Fruit fly (Drosophila melanogaster) whole organism, embryonic: ENCODE data around the gene CG10195.

Source experiments
- BEAF-32 ChIP-seq: fragments of 200-800 bp; sonication (Bioruptor generic); optimal IDR thresholded peaks from 3 replicates; lab custom pipeline; 2017; ENCODE audit warnings: missing biosample characterization, missing genetic modification characterization, mild to moderate bottlenecking, moderate library complexity, missing genetic modification reagents
- Bteb2 ChIP-seq: fragments of 200-800 bp; sonication (Bioruptor generic); optimal IDR thresholded peaks from 2 replicates; lab custom pipeline; 2016; ENCODE audit warnings: missing biosample characterization, missing genetic modification characterization
- CG11504 ChIP-seq: fragments of 200-800 bp; sonication (Bioruptor generic); optimal IDR thresholded peaks from 3 replicates; lab custom pipeline; 2019; ENCODE audit warnings: missing biosample characterization, mild to moderate bottlenecking, missing genetic modification characterization, moderate library complexity
- CG12391 ChIP-seq: fragments of 200-800 bp; sonication (Bioruptor generic); optimal IDR thresholded peaks from 3 replicates; lab custom pipeline; 2018; ENCODE audit warnings: missing biosample characterization, mild to moderate bottlenecking, missing genetic modification characterization, moderate library complexity
- CG12942 ChIP-seq: fragments of 200-800 bp; sonication (Bioruptor generic); optimal IDR thresholded peaks from 3 replicates; lab custom pipeline; 2016; ENCODE audit warnings: missing biosample characterization, missing genetic modification characterization
- CG15696 ChIP-seq: fragments of 200-800 bp; sonication (Bioruptor generic); optimal IDR thresholded peaks from 2 replicates; lab custom pipeline; 2019; ENCODE audit warnings: missing biosample characterization, mild to moderate bottlenecking, missing genetic modification characterization, moderate library complexity
- CG17385 ChIP-seq: fragments of 200-800 bp; sonication (Bioruptor generic); optimal IDR thresholded peaks from 3 replicates; lab custom pipeline; 2018; ENCODE audit warnings: missing biosample characterization, mild to moderate bottlenecking, missing genetic modification characterization
- CG18262 ChIP-seq: fragments of 200-800 bp; optimal IDR thresholded peaks from 3 replicates; lab custom pipeline; 2019; ENCODE audit warnings: missing biosample characterization, mild to moderate bottlenecking, missing genetic modification characterization, moderate library complexity
- CG18599 ChIP-seq: fragments of 200-800 bp; sonication (Bioruptor generic); optimal IDR thresholded peaks from 3 replicates; lab custom pipeline; 2017; ENCODE audit warnings: missing biosample characterization, missing genetic modification characterization, mild to moderate bottlenecking, moderate library complexity, missing genetic modification reagents
- CG2199 ChIP-seq: fragments of 200-800 bp; sonication (Bioruptor generic); IDR thresholded peaks from 3 replicates; pipeline ENCODE4 v1.3.6; 2022; ENCODE audit warnings: missing biosample characterization, missing genetic modification characterization
- CG2889 ChIP-seq: fragments of 200-800 bp; sonication (Bioruptor generic); IDR thresholded peaks from 3 replicates; pipeline ENCODE4 v1.3.6; 2022; ENCODE audit warnings: missing biosample characterization, missing genetic modification characterization
- CG3065 ChIP-seq: fragments of 200-800 bp; sonication (Bioruptor generic); optimal IDR thresholded peaks from 2 replicates; lab custom pipeline; 2016; ENCODE audit warnings: missing biosample characterization, missing genetic modification characterization
- CG31441 ChIP-seq: fragments of 200-800 bp; sonication (Bioruptor generic); IDR thresholded peaks from 2 replicates; pipeline ENCODE4 v1.3.6; 2022; ENCODE audit warnings: missing biosample characterization, missing genetic modification characterization
- CG32772 ChIP-seq: fragments of 200-800 bp; sonication (Bioruptor generic); IDR thresholded peaks from 2 replicates; pipeline ENCODE4 v1.3.6; 2022; ENCODE audit warnings: missing biosample characterization, missing genetic modification characterization
- CG3281 ChIP-seq: fragments of 200-800 bp; sonication (Bioruptor generic); optimal IDR thresholded peaks from 3 replicates; lab custom pipeline; 2017; ENCODE audit warnings: missing biosample characterization, mild to moderate bottlenecking, missing genetic modification characterization
- CG4707 ChIP-seq: fragments of 200-800 bp; sonication (Bioruptor generic); optimal IDR thresholded peaks from 2 replicates; lab custom pipeline; 2018; ENCODE audit warnings: missing biosample characterization, mild to moderate bottlenecking, missing genetic modification characterization, moderate library complexity
- CG6272 ChIP-seq: fragments of 200-800 bp; sonication (Bioruptor generic); IDR thresholded peaks from 2 replicates; pipeline ENCODE4 v1.3.6; 2022; ENCODE audit warnings: missing biosample characterization, missing genetic modification characterization
- CG6813 ChIP-seq: fragments of 200-800 bp; sonication (Bioruptor generic); optimal IDR thresholded peaks from 2 replicates; lab custom pipeline; 2017; ENCODE audit warnings: missing biosample characterization, missing genetic modification characterization, mild to moderate bottlenecking, moderate library complexity, missing genetic modification reagents
- CG7839 ChIP-seq: fragments of 200-800 bp; sonication (Bioruptor generic); optimal IDR thresholded peaks from 3 replicates; lab custom pipeline; 2018; ENCODE audit warnings: missing biosample characterization, mild to moderate bottlenecking, missing genetic modification characterization, moderate library complexity
- D ChIP-seq, 2 experiments: fragments of 200-800 bp in 1 of 2; fragments of >200 bp in 1 of 2; sonication (Bioruptor generic) in 1 of 2; optimal IDR thresholded peaks; 2 replicates in 1 of 2; 3 replicates in 1 of 2; lab custom pipeline; 2017; ENCODE audit warnings: mild to moderate bottlenecking in 1 of 2, missing biosample characterization in 1 of 2, missing genetic modification characterization in 1 of 2, missing genetic modification reagents in 1 of 2
- Fer3 ChIP-seq: fragments of 200-800 bp; sonication (Bioruptor generic); optimal IDR thresholded peaks from 2 replicates; lab custom pipeline; 2018; ENCODE audit warnings: missing biosample characterization, mild to moderate bottlenecking, missing genetic modification characterization, moderate library complexity
- H15 ChIP-seq: fragments of 200-800 bp; sonication (Bioruptor generic); IDR thresholded peaks from 3 replicates; pipeline ENCODE4 v1.3.6; 2022; ENCODE audit warnings: missing biosample characterization, missing genetic modification characterization
- Hmr ChIP-seq: fragments of 200-800 bp; sonication (Bioruptor generic); optimal IDR thresholded peaks from 3 replicates; lab custom pipeline; 2017; ENCODE audit warnings: mild to moderate bottlenecking, missing biosample characterization, missing genetic modification reagents, missing genetic modification characterization
- Hmx ChIP-seq: fragments of 200-800 bp; sonication (Bioruptor generic); optimal IDR thresholded peaks from 2 replicates; lab custom pipeline; 2016; ENCODE audit warnings: missing biosample characterization, missing genetic modification characterization
- Hr51 ChIP-seq, 2 experiments: fragments of 200-800 bp; sonication (Bioruptor generic); optimal IDR thresholded peaks; 2 replicates in 1 of 2; 3 replicates in 1 of 2; lab custom pipeline; 2016 to 2018; ENCODE audit warnings: missing biosample characterization in 2 of 2, missing genetic modification characterization in 2 of 2, mild to moderate bottlenecking in 1 of 2, moderate library complexity in 1 of 2
- Med ChIP-seq: fragments of 200-800 bp; sonication (Bioruptor generic); peaks from one replicate; lab custom pipeline; 2016; ENCODE audit warnings: missing biosample characterization, missing genetic modification characterization, mild to moderate bottlenecking, inconsistent platforms, moderate library complexity
- Myb ChIP-seq: fragments of 200-800 bp; sonication (Bioruptor generic); optimal IDR thresholded peaks from 2 replicates; lab custom pipeline; 2016; ENCODE audit warnings: missing biosample characterization, missing genetic modification characterization
- Nf-YA ChIP-seq: fragments of 200-800 bp; sonication (Bioruptor generic); IDR thresholded peaks from 2 replicates; pipeline ENCODE4 v1.3.6; 2022; ENCODE audit warnings: missing biosample characterization, missing genetic modification characterization
- Oli ChIP-seq: fragments of 200-800 bp; sonication (Bioruptor generic); optimal IDR thresholded peaks from 2 replicates; lab custom pipeline; 2018; ENCODE audit warnings: missing biosample characterization, mild to moderate bottlenecking, missing genetic modification characterization, moderate library complexity
- Pdp1 ChIP-seq, 2 experiments: fragments of 200-800 bp; sonication (Bioruptor generic); optimal IDR thresholded peaks; 3 replicates each; lab custom pipeline; 2016; ENCODE audit warnings: missing biosample characterization in 2 of 2, missing genetic modification characterization in 2 of 2, mild to moderate bottlenecking in 1 of 2, moderate library complexity in 1 of 2
- Ravus ChIP-seq: fragments of 200-800 bp; sonication (Bioruptor generic); IDR thresholded peaks from 2 replicates; pipeline ENCODE4 v1.3.6; 2022; ENCODE audit warnings: missing biosample characterization, missing genetic modification characterization
- Rx ChIP-seq: fragments of 200-800 bp; sonication (Bioruptor generic); IDR thresholded peaks from 2 replicates; pipeline ENCODE4 v1.3.6; 2022; ENCODE audit warnings: missing biosample characterization, missing genetic modification characterization
- al ChIP-seq: fragments of 200-800 bp; sonication (Bioruptor generic); IDR thresholded peaks from 2 replicates; pipeline ENCODE4 v1.3.6; 2022; ENCODE audit warnings: missing biosample characterization, missing genetic modification characterization
- dmrt99B ChIP-seq: fragments of 200-800 bp; sonication (Bioruptor generic); optimal IDR thresholded peaks from 2 replicates; lab custom pipeline; 2018; ENCODE audit warnings: missing biosample characterization, mild to moderate bottlenecking, missing genetic modification characterization, moderate library complexity
- ems ChIP-seq: fragments of 200-800 bp; sonication (Bioruptor generic); optimal IDR thresholded peaks from 3 replicates; lab custom pipeline; 2016; ENCODE audit warnings: missing biosample characterization, missing genetic modification characterization
- esg ChIP-seq: fragments of 200-800 bp; sonication (Bioruptor generic); conservative IDR thresholded peaks from 2 replicates; pipeline ENCODE4 v1.3.6; 2022; ENCODE audit warnings: missing biosample characterization, missing genetic modification characterization
- ind ChIP-seq: fragments of 200-800 bp; sonication (Bioruptor generic); optimal IDR thresholded peaks from 3 replicates; lab custom pipeline; 2016; ENCODE audit warnings: missing biosample characterization, missing genetic modification characterization
- ken ChIP-seq: fragments of 200-800 bp; sonication (Bioruptor generic); IDR thresholded peaks from 3 replicates; pipeline ENCODE4 v1.3.6; 2022; ENCODE audit warnings: missing biosample characterization, missing genetic modification characterization
- lilli ChIP-seq: fragments of 200-800 bp; sonication (Bioruptor generic); optimal IDR thresholded peaks from 3 replicates; lab custom pipeline; 2016; ENCODE audit warnings: missing biosample characterization, missing genetic modification characterization
- lmd ChIP-seq: fragments of 200-800 bp; sonication (Bioruptor generic); IDR thresholded peaks from 2 replicates; pipeline ENCODE4 v1.3.6; 2022; ENCODE audit warnings: missing biosample characterization, missing genetic modification characterization
- nmo ChIP-seq: fragments of 200-800 bp; sonication (Bioruptor generic); optimal IDR thresholded peaks from 2 replicates; lab custom pipeline; 2018; ENCODE audit warnings: missing biosample characterization, mild to moderate bottlenecking, missing genetic modification characterization, moderate library complexity
- onecut ChIP-seq: fragments of 200-800 bp; sonication (Bioruptor generic); IDR thresholded peaks from 2 replicates; pipeline ENCODE4 v1.3.6; 2022; ENCODE audit warnings: missing biosample characterization, missing genetic modification characterization
- pb ChIP-seq: fragments of 200-800 bp; sonication (Bioruptor generic); optimal IDR thresholded peaks from 3 replicates; lab custom pipeline; 2016; ENCODE audit warnings: missing biosample characterization, missing genetic modification characterization
- pfk ChIP-seq: fragments of 200-800 bp; sonication (Bioruptor generic); optimal IDR thresholded peaks from 2 replicates; lab custom pipeline; 2018; ENCODE audit warnings: missing biosample characterization, mild to moderate bottlenecking, missing genetic modification characterization, moderate library complexity
- pho ChIP-seq: fragments of 200-800 bp; sonication (Bioruptor generic); optimal IDR thresholded peaks from 2 replicates; lab custom pipeline; 2016; ENCODE audit warnings: missing biosample characterization, missing genetic modification characterization
- pnt ChIP-seq: fragments of 200-800 bp; sonication (Bioruptor generic); optimal IDR thresholded peaks from 3 replicates; lab custom pipeline; 2016; ENCODE audit warnings: missing biosample characterization, missing genetic modification characterization
- ro ChIP-seq: fragments of 200-800 bp; sonication (Bioruptor generic); IDR thresholded peaks from 2 replicates; pipeline ENCODE4 v1.3.6; 2022; ENCODE audit warnings: missing biosample characterization, missing genetic modification characterization
- slou ChIP-seq: fragments of 200-800 bp; sonication (Bioruptor generic); optimal IDR thresholded peaks from 3 replicates; lab custom pipeline; 2016; ENCODE audit warnings: missing biosample characterization, missing genetic modification characterization
- sug ChIP-seq: fragments of 200-800 bp; optimal IDR thresholded peaks from 2 replicates; lab custom pipeline; 2019; ENCODE audit warnings: missing biosample characterization, mild to moderate bottlenecking, missing genetic modification characterization, moderate library complexity
- tna ChIP-seq: fragments of 200-800 bp; sonication (Bioruptor generic); IDR thresholded peaks from 2 replicates; pipeline ENCODE4 v1.3.6; 2022; ENCODE audit warnings: missing biosample characterization, missing genetic modification characterization; ENCODE audit not compliant: partially characterized antibody
- vvl ChIP-seq: fragments of 200-800 bp; sonication (Bioruptor generic); IDR thresholded peaks from 2 replicates; pipeline ENCODE4 v1.3.6; 2022; ENCODE audit warnings: missing biosample characterization, missing genetic modification characterization

CG10195 gene

DNA sequence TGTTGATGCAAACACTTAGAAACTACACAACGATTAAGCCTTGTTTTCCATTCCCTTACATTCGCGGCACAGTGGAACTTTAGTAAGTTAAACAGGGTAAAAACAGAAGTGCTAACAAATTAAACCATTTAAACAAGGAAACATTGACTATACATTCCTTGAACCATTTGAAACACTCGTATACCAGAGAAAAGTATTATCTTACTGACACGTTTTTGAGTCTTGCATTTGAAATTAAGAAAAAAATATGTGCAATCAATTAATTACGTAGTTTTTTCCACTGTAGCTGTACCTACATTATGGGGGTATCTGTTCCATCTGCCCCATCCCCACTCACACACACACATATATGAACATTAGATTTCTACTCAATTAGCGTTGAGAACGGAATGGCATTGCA, 51.2 kb downstream of the CG10195 start (continued):
- TF ChIP-seq Fer3 (tag; lab: Kevin White, UChicago) (peak; percentile 8), pb (GFP tag; lab: Kevin White, UChicago) (no peak), CG12391 (tag; lab: Kevin White, UChicago) (peak; percentile 25), dmrt99B (tag; lab: Kevin White, UChicago) (peak; percentile 18), Ravus (GFP tag; lab: Robert Waterston, UW) (no peak), CG12942 (GFP tag; lab: Kevin White, UChicago) (no peak), CG18599 (peak; percentile 40), D (optimal IDR thresholded peaks at IDR 0.05; lab: Kevin White, UChicago) (no peak), D (GFP tag; optimal IDR thresholded peaks at IDR 0.05; lab: Kevin White, UChicago) (peak; percentile 14), CG6272 (GFP tag; lab: Robert Waterston, UW) (no peak), CG17385 (GFP tag; lab: Kevin White, UChicago) (peak; percentile 10), Oli (no peak), Bteb2 (no peak), CG18262 (tag; lab: Kevin White, UChicago) (peak; percentile 5), Pdp1 (GFP tag; optimal IDR thresholded peaks at IDR 0.05; lab: Kevin White, UChicago) (no peak), CG3065 (GFP tag; lab: Kevin White, UChicago) (no peak), pho (GFP tag; lab: Kevin White, UChicago) (no peak), lilli (GFP tag; lab: Kevin White, UChicago) (no peak), Myb (GFP tag; lab: Kevin White, UChicago) (no peak), Med (GFP tag; lab: Kevin White, UChicago) (peak; percentile 72), pfk (no peak), pnt (GFP tag; lab: Kevin White, UChicago) (no peak), CG4707 (peak; percentile 46), CG7839 (peak; percentile 22), tna (GFP tag; lab: Robert Waterston, UW) (no peak), Hmr (GFP tag; lab: Kevin White, UChicago) (peak; percentile 27), onecut (GFP tag; lab: Robert Waterston, UW) (no peak), CG15696 (tag; lab: Kevin White, UChicago) (no peak), CG11504 (tag; lab: Kevin White, UChicago) (peak; percentile 10), Hmx (GFP tag; lab: Kevin White, UChicago) (no peak), CG3281 (peak; percentile 23), slou (GFP tag; lab: Kevin White, UChicago) (no peak), ken (GFP tag; lab: Robert Waterston, UW) (no peak), BEAF-32 (GFP tag; lab: Kevin White, UChicago) (no peak), Nf-YA (GFP tag; lab: Robert Waterston, UW) (no peak), nmo (GFP tag; lab: Kevin White, UChicago) (peak; percentile 8), lmd (GFP tag; lab: Robert Waterston, UW) (no peak), ems (GFP tag; lab: Kevin White, UChicago) (no peak), ro (GFP tag; lab: Robert Waterston, UW) (no peak), Hr51 (GFP tag; optimal IDR thresholded peaks at IDR 0.05; lab: Kevin White, UChicago) (peak in 1 of 2 experiments; percentile 14), CG6813 (peak; percentile 33), H15 (GFP tag; lab: Robert Waterston, UW) (no peak), Rx (GFP tag; lab: Robert Waterston, UW) (no peak), CG31441 (0 out of 2 replicates have a peak, but pooled peaks have one; percentile 14), esg (GFP tag; lab: Robert Waterston, UW) (no peak), sug (tag; lab: Kevin White, UChicago) (peak; percentile 11), vvl (GFP tag; lab: Robert Waterston, UW) (peak; percentile 13; the same call in 1 of the 2 replicates), ind (GFP tag; lab: Kevin White, UChicago) (no peak), CG2199 (GFP tag; lab: Robert Waterston, UW) (no peak), CG32772 (GFP tag; lab: Robert Waterston, UW) (no peak), CG2889 (GFP tag; lab: Robert Waterston, UW) (no peak), al (GFP tag; lab: Robert Waterston, UW) (no peak)
